Fruit fly (Drosophila melanogaster): ENCODE data around the gene CG7131.

CG7131 gene

dm6 chr3R:18301569-18301968 lies 13.0 kb upstream of the CG7131 start, which contains the start of gene Polr1E (continued):
- TF ChIP-seq Dbx (GFP tag; IDR thresholded peaks at IDR 0.05) (no peak), CG12744 (GFP tag; optimal IDR thresholded peaks at IDR 0.05) (no peak), CG10979 (tag; optimal IDR thresholded peaks at IDR 0.05) (no peak), CG13123 (GFP tag; optimal IDR thresholded peaks at IDR 0.05) (no peak), HmgD (GFP tag; optimal IDR thresholded peaks at IDR 0.05) (peak; percentile 36), bigmax (GFP tag; optimal IDR thresholded peaks at IDR 0.05) (no peak), CG33557 (GFP tag; optimal IDR thresholded peaks at IDR 0.05) (no peak), CG8924 (tag; optimal IDR thresholded peaks at IDR 0.05) (peak; percentile 12), CG2116 (GFP tag; optimal IDR thresholded peaks at IDR 0.05) (peak; percentile 65), CG6254 (GFP tag; optimal IDR thresholded peaks at IDR 0.05) (no peak), CG17612 (GFP tag; IDR thresholded peaks at IDR 0.05) (no peak), hbn (GFP tag; IDR thresholded peaks at IDR 0.05; ENCODE audit: partially characterized antibody) (peak; percentile 57), CG6765 (GFP tag; optimal IDR thresholded peaks at IDR 0.05) (no peak), CG7271 (tag; optimal IDR thresholded peaks at IDR 0.05) (no peak), pnt (GFP tag; optimal IDR thresholded peaks at IDR 0.05) (no peak), Scr (GFP tag; IDR thresholded peaks at IDR 0.05; ENCODE audit: partially characterized antibody) (peak; percentile 64), Hr78 (GFP tag; optimal IDR thresholded peaks at IDR 0.05) (no peak), CG14710 (tag; optimal IDR thresholded peaks at IDR 0.05) (peak; percentile 40), Myb (GFP tag; optimal IDR thresholded peaks at IDR 0.05) (peak; percentile 91), tup (GFP tag; optimal IDR thresholded peaks at IDR 0.05) (no peak), CG11093 (GFP tag; IDR thresholded peaks at IDR 0.05) (no peak), pzg (GFP tag; optimal IDR thresholded peaks at IDR 0.05) (peak; percentile 87), CG10543 (GFP tag; optimal IDR thresholded peaks at IDR 0.05) (no peak), h (optimal IDR thresholded peaks at IDR 0.05) (no peak), slou (GFP tag; optimal IDR thresholded peaks at IDR 0.05) (no peak), CG31388 (GFP tag; optimal IDR thresholded peaks at IDR 0.05) (no peak), E2f2 (GFP tag; IDR thresholded peaks at IDR 0.05) (peak; percentile 94), exex (tag; optimal IDR thresholded peaks at IDR 0.05) (no peak), bbx (GFP tag; IDR thresholded peaks at IDR 0.05; ENCODE audit: partially characterized antibody) (peak; percentile 75), CG11085 (GFP tag; IDR thresholded peaks at IDR 0.05) (no peak), CG12104 (GFP tag; optimal IDR thresholded peaks at IDR 0.05) (no peak), dysf (GFP tag; IDR thresholded peaks at IDR 0.05) (no peak), CG17328 (GFP tag; IDR thresholded peaks at IDR 0.05) (no peak), Atf6 (GFP tag; IDR thresholded peaks at IDR 0.05) (no peak), CG8359 (GFP tag; optimal IDR thresholded peaks at IDR 0.05; ENCODE audit: borderline replicate concordance) (no peak), phol (tag; optimal IDR thresholded peaks at IDR 0.05) (peak; percentile 26), sug (tag; optimal IDR thresholded peaks at IDR 0.05) (peak; percentile 43), CG10321 (GFP tag; IDR thresholded peaks at IDR 0.05) (no peak), Fer3 (tag; optimal IDR thresholded peaks at IDR 0.05) (no peak), CG6689 (GFP tag; IDR thresholded peaks at IDR 0.05) (no peak), Adf1 (GFP tag; IDR thresholded peaks at IDR 0.05) (no peak), NfI (GFP tag; optimal IDR thresholded peaks at IDR 0.05) (no peak), fd96Cb (tag; optimal IDR thresholded peaks at IDR 0.05) (no peak), scrt (GFP tag; optimal IDR thresholded peaks at IDR 0.05) (no peak), HLH54F (GFP tag; optimal IDR thresholded peaks at IDR 0.05) (no peak), Lpt (GFP tag; optimal IDR thresholded peaks at IDR 0.05) (no peak), Atf-2 (GFP tag; optimal IDR thresholded peaks at IDR 0.05) (no peak), fd64A (GFP tag; optimal IDR thresholded peaks at IDR 0.05) (no peak), zen (tag; optimal IDR thresholded peaks at IDR 0.05) (no peak), Spps (tag; optimal IDR thresholded peaks at IDR 0.05) (no peak), dmrt11E (tag; optimal IDR thresholded peaks at IDR 0.05) (no peak), chif (GFP tag; optimal IDR thresholded peaks at IDR 0.05) (no peak)

Data from whole organism, embryonic.